Worm (Caenorhabditis elegans): ENCODE data around the gene nspe-5.

The nspe-5 gene

ce11 chrII:12669342-12669741 lies 40.7 kb downstream of the nspe-5 start:
- no peak for TF ChIP-seq unc-62 (GFP tag; optimal IDR thresholded peaks at IDR 0.05)

DNA sequence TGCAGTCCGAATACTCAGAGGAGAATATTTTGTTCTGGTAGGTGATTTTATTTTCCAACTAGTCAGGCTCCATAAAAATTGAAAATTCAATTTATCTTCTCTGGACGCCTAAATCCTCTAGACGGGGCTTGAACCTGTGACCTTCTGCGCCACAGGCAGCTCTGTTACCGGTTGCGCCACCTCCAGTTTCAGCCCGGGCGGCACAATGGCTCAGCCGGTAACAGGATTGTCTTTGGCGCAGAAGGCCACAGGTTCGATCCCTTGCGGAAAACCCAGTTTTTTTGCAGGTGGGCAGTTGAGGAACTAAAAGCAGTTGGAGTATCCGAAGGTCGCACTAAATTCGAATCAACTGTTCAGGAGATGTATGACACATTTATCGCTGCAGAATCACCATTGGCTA lies 41.2 kb downstream of the nspe-5 start:
- TF ChIP-seq unc-62 (GFP tag; optimal IDR thresholded peaks at IDR 0.05), result no peak

DNA sequence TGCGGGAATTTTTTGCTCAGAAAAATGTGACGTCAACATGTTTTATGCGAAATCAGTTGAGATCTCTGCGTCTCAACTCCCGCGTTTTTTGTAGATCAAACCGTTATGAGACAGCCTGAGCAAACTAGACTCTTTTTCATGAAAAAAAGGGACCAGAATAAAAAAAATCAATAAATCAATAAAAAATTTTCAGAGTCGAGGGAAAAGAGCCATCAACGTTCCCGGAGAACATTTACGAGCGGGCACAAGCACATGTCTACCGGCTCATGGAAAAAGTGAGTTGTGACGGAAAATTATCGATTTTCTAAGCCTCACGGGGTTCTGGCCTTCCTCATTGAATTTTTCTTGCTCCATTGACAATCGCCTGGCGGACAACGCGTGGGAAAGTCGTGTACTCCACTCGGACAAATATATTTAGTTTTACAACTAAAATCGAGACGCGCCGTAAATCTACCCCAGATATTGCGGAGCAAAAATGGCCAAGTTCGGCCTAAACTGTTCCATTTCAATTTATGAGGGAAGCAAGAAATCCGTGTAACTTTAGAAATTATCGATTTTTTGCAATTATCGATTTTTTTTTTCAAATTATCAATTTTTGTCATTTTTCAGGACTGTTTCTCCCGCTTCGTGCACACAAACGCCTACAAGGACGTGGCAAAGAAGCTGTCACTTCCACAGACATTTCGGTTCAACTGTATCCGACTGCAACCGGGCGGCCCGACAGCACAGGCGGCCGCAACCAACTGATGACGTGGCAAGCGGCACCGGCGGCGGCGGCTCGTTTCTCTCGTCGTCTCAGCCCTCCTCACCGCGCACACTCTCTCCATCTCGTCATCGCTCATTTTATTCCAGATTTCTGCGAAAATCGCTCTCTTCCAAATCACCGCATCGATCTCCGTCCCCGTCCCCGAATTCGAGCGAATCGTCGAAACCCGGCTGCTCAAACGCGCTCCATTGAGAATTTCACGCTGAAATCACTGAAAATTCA lies 42.5 kb downstream of the nspe-5 start:
- no peak for TF ChIP-seq unc-62 (GFP tag; optimal IDR thresholded peaks at IDR 0.05)

DNA sequence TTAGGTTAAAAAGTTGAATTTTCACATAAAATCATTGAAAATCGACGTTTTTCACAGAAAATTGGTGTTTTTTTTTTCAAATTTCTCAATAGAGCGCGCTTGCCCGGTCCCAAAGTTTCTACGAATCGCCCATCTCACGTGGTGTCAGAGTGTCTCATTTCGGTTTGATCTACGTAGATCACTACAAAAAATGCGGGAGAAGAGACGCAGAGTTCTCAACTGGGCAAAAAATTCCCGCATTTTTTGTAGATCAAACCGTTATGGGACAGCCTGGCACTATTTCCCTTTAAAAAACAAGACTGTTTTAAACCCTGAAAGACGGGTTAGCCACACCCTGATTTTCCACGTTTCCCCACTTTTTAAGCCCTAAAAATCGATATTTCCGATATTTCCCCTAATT lies 43.2 kb downstream of the nspe-5 start:
- no peak for TF ChIP-seq unc-62 (GFP tag; optimal IDR thresholded peaks at IDR 0.05)

- TF ChIP-seq unc-62 (GFP tag; optimal IDR thresholded peaks at IDR 0.05), result no peak
Measured at ce11 chrII:12672512-12672911, 43.8 kb downstream of the nspe-5 start.

- TF ChIP-seq unc-62 (GFP tag; optimal IDR thresholded peaks at IDR 0.05), result no peak
Measured at ce11 chrII:12673311-12673710, 44.6 kb downstream of the nspe-5 start.

DNA sequence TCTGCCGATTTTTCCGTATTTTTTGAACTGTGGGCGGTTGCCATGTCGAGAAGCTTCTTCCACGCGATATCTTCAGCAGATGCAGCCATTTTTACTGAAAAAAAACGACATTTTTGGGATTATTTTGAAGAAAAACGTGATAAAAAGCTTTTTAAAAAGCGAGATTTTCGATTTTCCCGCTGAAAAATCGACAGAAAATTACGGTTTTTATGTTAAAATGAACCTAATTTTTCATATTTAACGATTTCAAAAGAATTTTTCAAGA lies 49.0 kb downstream of the nspe-5 start, which contains the start of gene Y38E10A.22:
Gene Y38E10A.22, minus strand, starts transcription at position 101 of the 265 bp plus-strand sequence.
- no peak for TF ChIP-seq unc-62 (GFP tag; optimal IDR thresholded peaks at IDR 0.05)

DNA sequence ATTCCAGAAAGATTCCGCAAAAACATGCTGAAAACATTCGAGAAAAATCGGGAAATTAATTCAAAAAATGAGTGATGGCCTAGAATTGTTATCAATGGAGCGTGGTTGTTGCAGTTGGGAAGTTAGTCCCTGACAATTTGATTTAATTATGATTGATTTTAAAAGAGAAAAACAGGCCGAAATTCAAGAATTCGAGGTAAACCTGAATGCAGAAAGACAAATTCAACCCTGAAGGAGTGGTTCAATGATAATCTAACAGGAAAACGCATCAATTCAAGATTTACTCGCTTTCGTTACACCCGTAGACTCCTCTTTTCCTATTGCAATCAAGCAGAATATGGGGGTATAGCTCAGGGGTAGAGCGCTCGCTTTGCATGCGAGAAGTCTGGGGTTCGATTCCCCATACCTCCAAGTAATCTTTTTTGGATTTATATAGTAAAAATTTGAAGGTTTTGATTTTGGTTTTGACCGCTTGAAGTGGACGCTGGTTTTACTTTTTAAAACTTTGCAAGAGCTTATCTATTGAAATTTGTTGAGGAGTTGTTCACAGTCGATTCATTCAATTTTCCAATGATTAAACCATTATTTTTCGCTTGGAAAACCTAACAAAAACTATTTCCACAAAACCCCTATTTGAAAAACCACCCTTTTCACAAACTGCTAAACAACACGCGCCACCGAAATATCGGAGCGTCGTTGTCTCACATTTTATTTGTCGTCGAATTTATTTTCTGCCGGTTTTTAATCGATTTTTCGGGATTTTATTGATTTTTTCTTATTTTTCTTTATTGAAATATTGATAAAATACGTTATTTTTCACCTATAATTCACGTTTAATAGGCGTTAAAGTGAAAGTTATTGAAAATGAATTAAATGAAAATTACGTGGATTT lies 49.6 kb downstream of the nspe-5 start:
- no peak for TF ChIP-seq unc-62 (GFP tag; optimal IDR thresholded peaks at IDR 0.05)

- no peak for TF ChIP-seq unc-62 (GFP tag; optimal IDR thresholded peaks at IDR 0.05)
Measured at ce11 chrII:12678867-12679134, 50.1 kb downstream of the nspe-5 start, which contains the start of gene Y38E10A.24. Gene Y38E10A.24 (plus strand): TSS chrII:12679035.
